Worm (Caenorhabditis elegans) whole organism, L3 larva: ENCODE data around the gene cif-1.
A peak's percentile ranks its signal among the peaks of the same experiment; 100 is the strongest.

ENCODE experiments used
- ZK546.5 ChIP-seq: sonication (generic microtip); optimal IDR thresholded peaks from 2 replicates; lab custom pipeline; 2017; ENCODE audit warnings: missing biosample characterization, missing genetic modification characterization
- ama-1 ChIP-seq: fragments of 150-350 bp; optimal IDR thresholded peaks from 2 replicates; lab custom pipeline; 2018
- ceh-28 ChIP-seq: fragments of 150-350 bp; optimal IDR thresholded peaks from 2 replicates; lab custom pipeline; 2014; ENCODE audit warnings: missing biosample characterization, missing genetic modification reagents, missing genetic modification characterization
- ceh-82 ChIP-seq: fragments of 150-350 bp; optimal IDR thresholded peaks from 2 replicates; lab custom pipeline; 2014; ENCODE audit warnings: missing biosample characterization, missing genetic modification characterization
- ceh-9 ChIP-seq: sonication (generic microtip); optimal IDR thresholded peaks from 2 replicates; lab custom pipeline; 2018; ENCODE audit warnings: missing biosample characterization, missing genetic modification characterization
- daf-12 ChIP-seq: fragments of 150-350 bp; optimal IDR thresholded peaks from 2 replicates; lab custom pipeline; 2014; ENCODE audit warnings: missing biosample characterization, missing genetic modification reagents, missing genetic modification characterization
- egl-5 ChIP-seq: fragments of 150-350 bp; optimal IDR thresholded peaks from 2 replicates; lab custom pipeline; 2017; ENCODE audit warnings: missing biosample characterization, missing genetic modification reagents, missing genetic modification characterization, inconsistent platforms
- elt-1 ChIP-seq: fragments of 150-350 bp; optimal IDR thresholded peaks from 2 replicates; lab custom pipeline; 2014; ENCODE audit warnings: missing biosample characterization, missing genetic modification characterization
- elt-2 ChIP-seq: sonication (generic microtip); optimal IDR thresholded peaks from 2 replicates; lab custom pipeline; 2016; ENCODE audit warnings: missing genetic modification reagents, mild to moderate bottlenecking, missing genetic modification characterization, missing compliant biosample characterization
- elt-3 ChIP-seq, 3 experiments: fragments of 150-350 bp in 1 of 3; sonication (generic microtip) in 2 of 3; optimal IDR thresholded peaks; 2 replicates in 2 of 3; 4 replicates in 1 of 3; lab custom pipeline; 2014 to 2017; ENCODE audit warnings: missing biosample characterization in 3 of 3, missing genetic modification characterization in 3 of 3
- eor-1 ChIP-seq, 2 experiments: fragments of 150-350 bp; optimal IDR thresholded peaks; 2 replicates each; lab custom pipeline; 2014 to 2018; ENCODE audit warnings: missing biosample characterization in 2 of 2, missing genetic modification characterization in 2 of 2
- fkh-10 ChIP-seq: sonication (generic microtip); optimal IDR thresholded peaks from 2 replicates; lab custom pipeline; 2017; ENCODE audit warnings: missing biosample characterization, missing genetic modification reagents, missing genetic modification characterization
- hmg-11 ChIP-seq: sonication (generic microtip); optimal IDR thresholded peaks from 2 replicates; lab custom pipeline; 2016; ENCODE audit warnings: missing genetic modification characterization, missing compliant biosample characterization
- jun-1 ChIP-seq: fragments of 150-350 bp; optimal IDR thresholded peaks from 2 replicates; lab custom pipeline; 2014; ENCODE audit warnings: missing biosample characterization, missing genetic modification reagents, missing genetic modification characterization
- lin-15B ChIP-seq: fragments of 150-350 bp; optimal IDR thresholded peaks from 2 replicates; lab custom pipeline; 2014; ENCODE audit warnings: missing biosample characterization, missing genetic modification characterization
- lin-39 ChIP-seq: fragments of 150-350 bp; optimal IDR thresholded peaks from 2 replicates; lab custom pipeline; 2018; ENCODE audit warnings: missing biosample characterization, missing genetic modification reagents, missing genetic modification characterization
- lsy-12 ChIP-seq: sonication (generic microtip); optimal IDR thresholded peaks from 2 replicates; lab custom pipeline; 2016; ENCODE audit warnings: mild to moderate bottlenecking, missing genetic modification characterization, missing compliant biosample characterization
- mdl-1 ChIP-seq: fragments of 150-350 bp; optimal IDR thresholded peaks from 2 replicates; lab custom pipeline; 2014; ENCODE audit warnings: missing biosample characterization, missing genetic modification characterization
- mml-1 ChIP-seq: fragments of 150-350 bp; sonication (generic microtip); optimal IDR thresholded peaks from 3 replicates; lab custom pipeline; 2014; ENCODE audit warnings: missing biosample characterization, missing genetic modification characterization
- nfya-1 ChIP-seq: sonication (generic microtip); optimal IDR thresholded peaks from 2 replicates; lab custom pipeline; 2017; ENCODE audit warnings: missing genetic modification characterization, mild to moderate bottlenecking, missing compliant biosample characterization, antibody characterized with exemption, moderate library complexity; ENCODE audit not compliant: insufficient read depth
- nhr-11 ChIP-seq: fragments of 150-350 bp; optimal IDR thresholded peaks from 2 replicates; lab custom pipeline; 2014; ENCODE audit warnings: missing biosample characterization, missing genetic modification characterization
- nhr-12 ChIP-seq: fragments of 150-350 bp; optimal IDR thresholded peaks from 2 replicates; lab custom pipeline; 2014; ENCODE audit warnings: missing biosample characterization, missing genetic modification characterization
- nhr-237 ChIP-seq: fragments of 150-350 bp; optimal IDR thresholded peaks from 2 replicates; lab custom pipeline; 2014; ENCODE audit warnings: missing biosample characterization, missing genetic modification characterization
- nhr-67 ChIP-seq: fragments of 150-350 bp; optimal IDR thresholded peaks from 2 replicates; lab custom pipeline; 2014; ENCODE audit warnings: missing biosample characterization, missing genetic modification characterization
- nhr-76 ChIP-seq: fragments of 150-350 bp; sonication (generic microtip); optimal IDR thresholded peaks from 5 replicates; lab custom pipeline; 2014; ENCODE audit warnings: missing biosample characterization, missing genetic modification characterization
- nhr-77 ChIP-seq: fragments of 150-350 bp; optimal IDR thresholded peaks from 2 replicates; lab custom pipeline; 2014; ENCODE audit warnings: missing biosample characterization, missing genetic modification characterization
- pha-4 ChIP-seq: fragments of 150-350 bp; optimal IDR thresholded peaks from 2 replicates; lab custom pipeline; 2014; ENCODE audit warnings: missing biosample characterization, missing genetic modification reagents, missing genetic modification characterization
- sea-2 ChIP-seq: fragments of 150-350 bp; sonication (generic microtip); optimal IDR thresholded peaks from 4 replicates; lab custom pipeline; 2014; ENCODE audit warnings: missing biosample characterization, missing genetic modification reagents, missing genetic modification characterization
- skn-1 ChIP-seq: fragments of 150-350 bp; optimal IDR thresholded peaks from 2 replicates; lab custom pipeline; 2014; ENCODE audit warnings: missing biosample characterization, missing genetic modification characterization
- snpc-4 ChIP-seq: fragments of 150-350 bp; optimal IDR thresholded peaks from 2 replicates; lab custom pipeline; 2014; ENCODE audit warnings: missing biosample characterization, missing genetic modification characterization
- tbx-2 ChIP-seq: sonication (generic microtip); optimal IDR thresholded peaks from 2 replicates; lab custom pipeline; 2016; ENCODE audit warnings: mild to moderate bottlenecking, missing genetic modification characterization, missing compliant biosample characterization
- ztf-4 ChIP-seq: fragments of 150-350 bp; optimal IDR thresholded peaks from 2 replicates; lab custom pipeline; 2014; ENCODE audit warnings: missing biosample characterization, missing genetic modification characterization

The cif-1 gene

DNA sequence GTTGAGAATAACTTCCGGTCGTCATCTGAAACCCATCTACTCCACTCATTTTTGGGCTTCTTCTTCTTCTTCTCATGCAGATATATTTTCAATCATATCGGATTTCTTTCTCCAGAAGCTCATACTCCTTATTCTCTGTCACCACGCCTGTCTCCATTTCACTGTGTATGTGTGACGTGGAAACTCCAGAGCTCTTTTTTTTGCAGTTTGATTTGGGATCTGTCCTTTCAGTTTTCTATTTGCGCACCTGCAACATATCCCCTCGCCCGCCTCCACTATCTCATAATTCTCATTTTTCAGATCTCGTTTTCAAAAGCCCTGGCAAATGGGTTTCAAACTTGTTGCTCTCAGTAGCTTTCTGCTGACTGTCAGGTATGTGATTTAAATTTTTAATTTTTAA lies 31.8 kb downstream of the cif-1 start, which contains the start of gene kin-36:
TSS of gene kin-36 (plus strand) at position 301 of the 400 bp plus-strand sequence.
- TF ChIP-seq sea-2 (GFP tag; lab: Kevin White, UChicago): no peak
- no peak for TF ChIP-seq elt-1 (tag; lab: Kevin White, UChicago)
- TF ChIP-seq lsy-12 (tag; lab: Kevin White, UChicago): no peak
- no peak for TF ChIP-seq hmg-11 (tag; lab: Kevin White, UChicago)

DNA sequence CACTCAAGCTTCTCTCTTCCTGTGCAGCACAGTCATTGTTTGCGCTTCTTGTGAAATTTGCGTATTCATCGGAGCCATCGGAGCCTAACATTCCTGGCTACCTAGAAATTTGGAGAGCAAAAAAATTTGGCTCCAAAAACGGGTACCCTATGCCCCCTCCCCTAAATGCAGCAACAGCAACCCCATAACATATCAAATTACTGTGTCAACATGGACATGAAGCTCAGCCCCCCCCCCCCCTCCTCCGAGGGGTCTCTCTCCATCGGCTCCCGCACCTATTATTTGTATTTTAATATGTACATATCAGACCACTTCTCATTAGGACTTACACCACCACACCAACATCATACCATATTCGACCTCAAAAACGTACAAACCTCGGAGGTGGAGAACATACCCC lies 36.2 kb downstream of the cif-1 start:
- TF ChIP-seq snpc-4 (tag; lab: Kevin White, UChicago): no peak
- TF ChIP-seq pha-4 (tag; lab: Kevin White, UChicago): peak; percentile 26

DNA sequence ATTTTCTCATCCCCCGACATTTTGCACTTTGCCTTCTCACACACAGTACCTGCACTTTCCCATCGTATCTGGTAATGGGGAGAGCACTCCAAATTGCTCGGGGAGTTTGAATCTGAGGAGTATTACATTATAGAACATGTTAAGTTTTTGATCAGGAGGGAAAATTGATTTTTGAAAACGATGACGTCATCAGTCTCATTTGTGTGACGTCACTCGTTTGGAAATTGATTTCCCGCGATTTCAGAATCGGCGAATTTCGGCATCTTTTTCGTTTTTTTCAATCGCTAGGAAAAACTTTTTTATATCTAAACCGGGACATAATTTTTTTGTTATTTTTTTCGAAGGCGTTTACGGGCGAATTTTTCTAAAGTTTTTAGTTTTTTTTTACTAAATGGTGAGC lies 37.2 kb downstream of the cif-1 start:
- TF ChIP-seq nhr-237 (no peak), ceh-82 (tag; lab: Kevin White, UChicago) (no peak), mml-1 (tag; lab: Kevin White, UChicago) (no peak), elt-2 (tag; lab: Kevin White, UChicago) (no peak), ZK546.5 (no peak), hmg-11 (tag; lab: Kevin White, UChicago) (no peak), ztf-4 (tag; lab: Kevin White, UChicago) (no peak), elt-3 (tag; optimal IDR thresholded peaks at IDR 0.05; lab: Kevin White, UChicago) (no peak)
- TF ChIP-seq, all 47 proteins: peak for 0

DNA sequence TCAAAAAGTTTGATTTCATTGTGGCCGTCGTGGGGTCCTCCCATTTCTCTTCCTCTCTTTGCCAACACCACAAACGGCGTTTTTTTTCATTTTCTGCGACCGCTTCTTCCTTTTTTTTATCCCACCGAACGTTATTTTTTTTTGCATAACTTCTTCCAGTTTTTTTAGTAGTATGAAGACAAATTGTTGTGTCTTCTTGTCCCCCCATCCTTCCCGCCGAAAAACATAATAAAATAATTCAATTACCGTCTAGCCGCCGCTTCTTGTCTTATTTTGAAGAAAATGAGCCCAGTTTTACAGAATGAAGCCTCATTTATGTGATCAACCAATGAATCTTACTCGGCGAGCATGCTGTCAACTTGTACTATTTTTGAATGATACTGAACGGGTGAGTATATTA lies 41.3 kb downstream of the cif-1 start, which contains the start of gene F29B9.12:
TSS of gene F29B9.12 (plus strand) at position 301 of the 400 bp plus-strand sequence.
- TF ChIP-seq nfya-1 (tag; lab: Kevin White, UChicago): no peak
- TF ChIP-seq nhr-76: no peak
- TF ChIP-seq ztf-4 (tag; lab: Kevin White, UChicago): no peak
- TF ChIP-seq jun-1: no peak
- no peak for TF ChIP-seq nhr-11 (tag; lab: Kevin White, UChicago)
- no peak for TF ChIP-seq ama-1 (lab: Kevin White, UChicago)
- TF ChIP-seq fkh-10: no peak
- TF ChIP-seq, all 47 proteins: peak for 0

DNA sequence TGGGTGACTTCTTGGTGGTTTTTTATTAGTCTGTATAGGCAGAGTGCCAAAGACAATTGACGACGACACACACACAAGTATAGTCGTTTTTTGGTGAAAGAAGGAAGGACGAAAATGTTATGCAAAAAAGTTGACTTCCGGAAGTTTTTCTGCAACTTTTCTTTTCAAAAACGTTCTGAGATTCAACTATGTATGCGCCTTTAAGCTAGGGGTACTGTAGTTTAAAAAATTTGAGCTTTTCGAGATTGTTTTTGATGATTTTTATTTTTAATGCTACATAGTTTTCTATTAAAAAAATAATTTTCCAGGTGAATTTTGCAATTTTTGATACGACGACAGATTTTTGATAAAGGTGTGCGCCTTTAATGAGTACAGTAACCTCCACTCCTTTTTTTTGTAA lies 42.7 kb downstream of the cif-1 start:
- TF ChIP-seq eor-1 (tag; optimal IDR thresholded peaks at IDR 0.05; lab: Kevin White, UChicago): no peak
- TF ChIP-seq elt-2 (tag; lab: Kevin White, UChicago): no peak
- TF ChIP-seq egl-5 (tag; lab: Kevin White, UChicago): no peak
- no peak for TF ChIP-seq skn-1 (tag; lab: Kevin White, UChicago)
- no peak for TF ChIP-seq lin-15B (tag; lab: Kevin White, UChicago)
- no peak for TF ChIP-seq tbx-2
- TF ChIP-seq nhr-12 (tag; lab: Kevin White, UChicago): no peak
- no peak for TF ChIP-seq nhr-67
- no peak for TF ChIP-seq ceh-9 (tag; lab: Kevin White, UChicago)
- no peak for TF ChIP-seq nhr-77 (tag; lab: Kevin White, UChicago)
- TF ChIP-seq lin-39 (tag; lab: Kevin White, UChicago): no peak
- no peak for TF ChIP-seq elt-3 (tag; optimal IDR thresholded peaks at IDR 0.05; lab: Kevin White, UChicago)
- TF ChIP-seq ceh-28: no peak

DNA sequence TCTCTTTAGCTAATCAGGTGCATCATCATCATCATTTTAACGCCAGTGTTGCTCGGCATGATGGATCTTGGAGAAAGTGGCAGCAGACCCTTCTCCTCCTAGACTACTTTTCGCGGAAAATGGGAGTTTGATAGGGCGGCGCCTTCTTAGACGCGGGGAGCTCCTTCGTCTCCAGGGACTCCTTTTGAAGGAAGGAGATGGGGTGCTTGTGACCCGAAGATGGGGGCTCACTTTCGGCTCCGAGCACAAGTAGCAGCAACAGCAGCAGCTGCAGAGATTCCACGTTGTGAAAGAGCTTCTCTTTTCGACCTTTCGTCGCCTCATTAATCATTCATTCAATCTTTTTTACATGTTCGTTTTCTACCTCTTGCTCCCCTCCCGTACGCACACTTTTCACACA lies 43.2 kb downstream of the cif-1 start:
- TF ChIP-seq ama-1 (lab: Kevin White, UChicago) (no peak), hmg-11 (tag; lab: Kevin White, UChicago) (peak; percentile 5), mdl-1 (no peak), daf-12 (tag; lab: Kevin White, UChicago) (no peak), elt-2 (tag; lab: Kevin White, UChicago) (no peak), mml-1 (tag; lab: Kevin White, UChicago) (no peak), elt-3 (tag; optimal IDR thresholded peaks at IDR 0.05; lab: Kevin White, UChicago) (no peak), elt-1 (tag; lab: Kevin White, UChicago) (peak; percentile 40), jun-1 (no peak), nfya-1 (tag; lab: Kevin White, UChicago) (peak; percentile 4), lin-39 (tag; lab: Kevin White, UChicago) (peak; percentile 63)
